Fruit fly (Drosophila melanogaster): ENCODE measurements around the gene CG9154.
A peak's percentile ranks its signal among the peaks of the same experiment; 100 is the strongest.

CG9154 gene

DNA sequence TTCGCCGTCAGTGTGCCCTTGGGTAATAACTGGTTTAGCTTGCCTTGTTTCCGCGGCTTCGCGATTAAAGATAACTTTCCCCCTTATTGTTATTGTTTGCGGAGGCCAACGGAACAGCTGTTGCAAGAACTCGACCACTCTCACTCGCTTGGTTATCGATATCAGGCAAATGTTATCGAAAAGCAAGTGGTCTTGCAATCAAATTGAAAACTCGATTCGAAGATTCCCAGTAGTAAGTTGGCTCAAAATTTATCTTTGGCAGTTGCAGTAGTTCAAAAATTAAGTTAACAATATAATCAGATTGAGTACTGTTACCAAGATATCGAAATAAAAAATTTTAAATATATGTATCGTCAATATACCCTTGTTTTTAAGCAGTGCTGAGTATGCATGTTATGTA is 4.7 kb downstream of the CG9154 start, which contains the start of the genes Fbw5 and CG9147 (continued):
- TF ChIP-seq Asciz (GFP tag; optimal IDR thresholded peaks at IDR 0.05) (peak; percentile 99), tup (GFP tag; optimal IDR thresholded peaks at IDR 0.05) (peak; percentile 99), lmd (GFP tag; IDR thresholded peaks at IDR 0.05) (peak; percentile 100), CG2116 (GFP tag; optimal IDR thresholded peaks at IDR 0.05) (peak; percentile 96), sim (GFP tag; IDR thresholded peaks at IDR 0.05) (peak; percentile 99), tx (GFP tag; optimal IDR thresholded peaks at IDR 0.05) (peak; percentile 100), CG15514 (GFP tag; optimal IDR thresholded peaks at IDR 0.05) (peak; percentile 95), unc-4 (GFP tag; IDR thresholded peaks at IDR 0.05; ENCODE audit: partially characterized antibody) (peak; percentile 59), CrebB (tag; optimal IDR thresholded peaks at IDR 0.05) (peak; percentile 100), Ssrp (tag; optimal IDR thresholded peaks at IDR 0.05) (peak; percentile 100), CG8281 (tag; optimal IDR thresholded peaks at IDR 0.05) (peak; percentile 94), Hr51 (GFP tag; optimal IDR thresholded peaks at IDR 0.05) (peak; percentile 99 to 100), sc (optimal IDR thresholded peaks at IDR 0.05) (no peak), sc (GFP tag; optimal IDR thresholded peaks at IDR 0.05) (peak; percentile 99), Six4 (GFP tag; optimal IDR thresholded peaks at IDR 0.05) (peak; percentile 99), CG10654 (GFP tag; optimal IDR thresholded peaks at IDR 0.05) (peak; percentile 99), tll (GFP tag; optimal IDR thresholded peaks at IDR 0.05) (peak in 1 of 2 experiments; percentile 85), cg (GFP tag; optimal IDR thresholded peaks at IDR 0.05) (peak; percentile 11), pho (GFP tag; optimal IDR thresholded peaks at IDR 0.05) (peak; percentile 99), CTCF (GFP tag; optimal IDR thresholded peaks at IDR 0.05) (peak; percentile 68), CG18011 (GFP tag; optimal IDR thresholded peaks at IDR 0.05) (peak; percentile 93), Bteb2 (GFP tag; optimal IDR thresholded peaks at IDR 0.05) (peak; percentile 99), Oli (tag; optimal IDR thresholded peaks at IDR 0.05) (peak; percentile 100), ttk (GFP tag; IDR thresholded peaks at IDR 0.05) (peak; percentile 100), gro (GFP tag; optimal IDR thresholded peaks at IDR 0.05) (peak; percentile 100), CG13287 (GFP tag; IDR thresholded peaks at IDR 0.05; ENCODE audit: partially characterized antibody) (peak; percentile 81), BEAF-32 (GFP tag; optimal IDR thresholded peaks at IDR 0.05) (peak; percentile 61), Aef1 (GFP tag; IDR thresholded peaks at IDR 0.05) (peak; percentile 99), CG6689 (GFP tag; IDR thresholded peaks at IDR 0.05) (peak; percentile 99), CG1792 (GFP tag; optimal IDR thresholded peaks at IDR 0.05) (peak; percentile 99), vfl (GFP tag; optimal IDR thresholded peaks at IDR 0.05) (peak; percentile 99), CG7745 (tag; optimal IDR thresholded peaks at IDR 0.05) (peak; percentile 97), Hr3 (GFP tag; optimal IDR thresholded peaks at IDR 0.05) (peak; percentile 100), Dek (tag; optimal IDR thresholded peaks at IDR 0.05) (peak; percentile 100), C15 (GFP tag; IDR thresholded peaks at IDR 0.05) (peak; percentile 98), CG16863 (GFP tag; optimal IDR thresholded peaks at IDR 0.05) (peak; percentile 99), CG7987 (GFP tag; optimal IDR thresholded peaks at IDR 0.05) (peak; percentile 98), fru (optimal IDR thresholded peaks at IDR 0.05) (no peak), CG11560 (tag; IDR thresholded peaks at IDR 0.05) (peak; percentile 94), GATAe (GFP tag; conservative IDR thresholded peaks at IDR 0.05) (peak; percentile 97), tgo (GFP tag; IDR thresholded peaks at IDR 0.05) (peak; percentile 100), oc (tag; optimal IDR thresholded peaks at IDR 0.05) (peak; percentile 100), Ravus (GFP tag; IDR thresholded peaks at IDR 0.05) (peak; percentile 99), Rx (GFP tag; IDR thresholded peaks at IDR 0.05) (peak; percentile 99), zen (tag; optimal IDR thresholded peaks at IDR 0.05) (peak; percentile 99), CG32767 (GFP tag; IDR thresholded peaks at IDR 0.05) (peak; percentile 100), ase (GFP tag; IDR thresholded peaks at IDR 0.05) (peak; percentile 99), Fer2 (tag; optimal IDR thresholded peaks at IDR 0.05) (peak; percentile 97), sna (GFP tag; IDR thresholded peaks at IDR 0.05; ENCODE audit: partially characterized antibody) (peak; percentile 62; the same call in 1 of the 2 replicates), CG17359 (tag; optimal IDR thresholded peaks at IDR 0.05) (peak; percentile 99), Sry-δ (GFP tag; optimal IDR thresholded peaks at IDR 0.05) (peak; percentile 88)
